Fruit fly (Drosophila melanogaster) whole organism, embryonic: ENCODE results near the gene msb1l.
A peak's percentile ranks its signal among the peaks of the same experiment; 100 is the strongest.

Experiments
- Awh ChIP-seq: fragments of 200-800 bp; sonication (Bioruptor generic); IDR thresholded peaks from 2 replicates; pipeline ENCODE4, ENCODE4 v1.3.6; 2022; ENCODE audit warnings: missing biosample characterization, missing genetic modification characterization
- CG1024 ChIP-seq: fragments of 200-800 bp; sonication (Bioruptor generic); IDR thresholded peaks from 2 replicates; pipeline ENCODE4 v1.3.6; 2022; ENCODE audit warnings: missing biosample characterization, missing genetic modification characterization
- CG10565 ChIP-seq: fragments of 200-800 bp; sonication (Bioruptor generic); optimal IDR thresholded peaks from 3 replicates; lab custom pipeline; 2016; ENCODE audit warnings: missing biosample characterization, mild to moderate bottlenecking, missing genetic modification characterization
- CG12155 ChIP-seq: fragments of 200-800 bp; sonication (Bioruptor generic); optimal IDR thresholded peaks from 3 replicates; lab custom pipeline; 2016; ENCODE audit warnings: missing biosample characterization, missing genetic modification characterization
- CG12744 ChIP-seq: fragments of 200-800 bp; sonication (Bioruptor generic); optimal IDR thresholded peaks from 2 replicates; lab custom pipeline; 2016; ENCODE audit warnings: missing biosample characterization, missing genetic modification characterization
- CG14050 ChIP-seq: fragments of 200-800 bp; sonication (Bioruptor generic); IDR thresholded peaks from 3 replicates; pipeline ENCODE4 v1.3.6; 2022; ENCODE audit warnings: missing biosample characterization, missing genetic modification characterization
- CG15479 ChIP-seq: fragments of 200-800 bp; sonication (Bioruptor generic); optimal IDR thresholded peaks from 3 replicates; lab custom pipeline; 2019; ENCODE audit warnings: missing biosample characterization, mild to moderate bottlenecking, missing genetic modification characterization, moderate library complexity
- CG16815 ChIP-seq: fragments of 200-800 bp; sonication (Bioruptor generic); optimal IDR thresholded peaks from 3 replicates; lab custom pipeline; 2017; ENCODE audit warnings: missing biosample characterization, mild to moderate bottlenecking, missing genetic modification characterization
- CG17802 ChIP-seq: fragments of 200-800 bp; sonication (Bioruptor generic); optimal IDR thresholded peaks from 2 replicates; lab custom pipeline; 2018; ENCODE audit warnings: missing biosample characterization, mild to moderate bottlenecking, missing genetic modification characterization, moderate library complexity
- CG2199 ChIP-seq: fragments of 200-800 bp; sonication (Bioruptor generic); IDR thresholded peaks from 3 replicates; pipeline ENCODE4 v1.3.6; 2022; ENCODE audit warnings: missing biosample characterization, missing genetic modification characterization
- CG2678 ChIP-seq: fragments of 200-800 bp; sonication (Bioruptor generic); optimal IDR thresholded peaks from 3 replicates; lab custom pipeline; 2019; ENCODE audit warnings: missing biosample characterization, mild to moderate bottlenecking, missing genetic modification characterization, moderate library complexity
- CG2889 ChIP-seq: fragments of 200-800 bp; sonication (Bioruptor generic); IDR thresholded peaks from 3 replicates; pipeline ENCODE4 v1.3.6; 2022; ENCODE audit warnings: missing biosample characterization, missing genetic modification characterization
- CG33213 ChIP-seq: fragments of 200-800 bp; sonication (Bioruptor generic); optimal IDR thresholded peaks from 3 replicates; lab custom pipeline; 2016; ENCODE audit warnings: missing biosample characterization, missing genetic modification characterization
- CG4617 ChIP-seq: fragments of 200-800 bp; sonication (Bioruptor generic); optimal IDR thresholded peaks from 3 replicates; lab custom pipeline; 2016; ENCODE audit warnings: missing biosample characterization, missing genetic modification characterization, borderline replicate concordance
- CG4707 ChIP-seq: fragments of 200-800 bp; sonication (Bioruptor generic); optimal IDR thresholded peaks from 2 replicates; lab custom pipeline; 2018; ENCODE audit warnings: missing biosample characterization, mild to moderate bottlenecking, missing genetic modification characterization, moderate library complexity
- CG6272 ChIP-seq: fragments of 200-800 bp; sonication (Bioruptor generic); IDR thresholded peaks from 2 replicates; pipeline ENCODE4 v1.3.6; 2022; ENCODE audit warnings: missing biosample characterization, missing genetic modification characterization
- CG6683 ChIP-seq: fragments of 200-800 bp; sonication (Bioruptor generic); optimal IDR thresholded peaks from 2 replicates; lab custom pipeline; 2017; ENCODE audit warnings: missing biosample characterization, mild to moderate bottlenecking, missing genetic modification characterization, missing genetic modification reagents
- CG6791 ChIP-seq: fragments of 200-800 bp; sonication (Bioruptor generic); IDR thresholded peaks from 3 replicates; pipeline ENCODE4 v1.3.6; 2022; ENCODE audit warnings: missing biosample characterization, missing genetic modification characterization; ENCODE audit not compliant: partially characterized antibody
- CG7786 ChIP-seq: fragments of 200-800 bp; sonication (Bioruptor generic); optimal IDR thresholded peaks from 2 replicates; lab custom pipeline; 2016; ENCODE audit warnings: missing biosample characterization, missing genetic modification characterization
- CG9437 ChIP-seq: fragments of 200-800 bp; sonication (Bioruptor generic); optimal IDR thresholded peaks from 2 replicates; lab custom pipeline; 2018; ENCODE audit warnings: missing biosample characterization, mild to moderate bottlenecking, missing genetic modification characterization
- CG9609 ChIP-seq: fragments of 200-800 bp; sonication (Bioruptor generic); optimal IDR thresholded peaks from 3 replicates; lab custom pipeline; 2016; ENCODE audit warnings: missing biosample characterization, missing genetic modification characterization
- CG9727 ChIP-seq: fragments of 200-800 bp; sonication (Bioruptor generic); optimal IDR thresholded peaks from 3 replicates; lab custom pipeline; 2017; ENCODE audit warnings: missing biosample characterization, mild to moderate bottlenecking, missing genetic modification characterization
- Chrac-16 ChIP-seq: fragments of 200-800 bp; sonication (Bioruptor generic); optimal IDR thresholded peaks from 3 replicates; lab custom pipeline; 2016; ENCODE audit warnings: missing biosample characterization, missing genetic modification characterization
- CkIIα-i1 ChIP-seq: fragments of 200-800 bp; sonication (Bioruptor generic); IDR thresholded peaks from 2 replicates; pipeline ENCODE4 v1.3.6; 2022; ENCODE audit warnings: missing biosample characterization, missing genetic modification characterization
- Deaf1 ChIP-seq: fragments of 200-800 bp; optimal IDR thresholded peaks from 3 replicates; lab custom pipeline; 2019; ENCODE audit warnings: missing biosample characterization, mild to moderate bottlenecking, missing genetic modification characterization, moderate library complexity
- Dek ChIP-seq: fragments of 200-800 bp; sonication (Bioruptor generic); optimal IDR thresholded peaks from 3 replicates; lab custom pipeline; 2019; ENCODE audit warnings: missing biosample characterization, mild to moderate bottlenecking, missing genetic modification characterization, moderate library complexity
- Dip3 ChIP-seq: fragments of 200-800 bp; sonication (Bioruptor generic); optimal IDR thresholded peaks from 3 replicates; lab custom pipeline; 2016; ENCODE audit warnings: missing biosample characterization, missing genetic modification characterization
- Gug ChIP-seq: fragments of 200-800 bp; sonication (Bioruptor generic); IDR thresholded peaks from 4 replicates; pipeline ENCODE4 v1.3.6; 2022; ENCODE audit warnings: missing biosample characterization, missing genetic modification characterization
- HLHmδ ChIP-seq: fragments of 200-800 bp; sonication (Bioruptor generic); optimal IDR thresholded peaks from 2 replicates; lab custom pipeline; 2018; ENCODE audit warnings: missing biosample characterization, mild to moderate bottlenecking, missing genetic modification characterization, moderate library complexity
- Hey ChIP-seq: fragments of 200-800 bp; sonication (Bioruptor generic); optimal IDR thresholded peaks from 3 replicates; lab custom pipeline; 2018; ENCODE audit warnings: missing biosample characterization, mild to moderate bottlenecking, missing genetic modification characterization
- HmgZ ChIP-seq: fragments of 200-800 bp; sonication (Bioruptor generic); optimal IDR thresholded peaks from 2 replicates; lab custom pipeline; 2018; ENCODE audit warnings: missing biosample characterization, mild to moderate bottlenecking, missing genetic modification characterization
- Hmr ChIP-seq: fragments of 200-800 bp; sonication (Bioruptor generic); optimal IDR thresholded peaks from 3 replicates; lab custom pipeline; 2017; ENCODE audit warnings: mild to moderate bottlenecking, missing biosample characterization, missing genetic modification reagents, missing genetic modification characterization
- Jarid2 ChIP-seq: fragments of 200-800 bp; sonication (Bioruptor generic); optimal IDR thresholded peaks from 3 replicates; lab custom pipeline; 2017; ENCODE audit warnings: mild to moderate bottlenecking, missing biosample characterization, missing genetic modification reagents, missing genetic modification characterization
- MTF-1 ChIP-seq: fragments of 200-800 bp; sonication (Bioruptor generic); optimal IDR thresholded peaks from 2 replicates; lab custom pipeline; 2018; ENCODE audit warnings: missing biosample characterization, mild to moderate bottlenecking, missing genetic modification characterization, borderline replicate concordance
- Scr ChIP-seq: fragments of 200-800 bp; sonication (Bioruptor generic); IDR thresholded peaks from 2 replicates; pipeline ENCODE4 v1.3.6; 2022; ENCODE audit warnings: missing biosample characterization, missing genetic modification characterization; ENCODE audit not compliant: partially characterized antibody
- TFAM ChIP-seq: fragments of 200-800 bp; sonication (Bioruptor generic); optimal IDR thresholded peaks from 2 replicates; lab custom pipeline; 2017; ENCODE audit warnings: missing biosample characterization, missing genetic modification characterization, inconsistent platforms
- ab ChIP-seq: fragments of 200-800 bp; sonication (Bioruptor generic); optimal IDR thresholded peaks from 2 replicates; lab custom pipeline; 2016; ENCODE audit warnings: missing biosample characterization, missing genetic modification characterization
- cad ChIP-seq: fragments of >200 bp; optimal IDR thresholded peaks from 2 replicates; lab custom pipeline; 2017; ENCODE audit warnings: missing biosample characterization, missing genetic modification characterization
- crc ChIP-seq: fragments of 200-800 bp; sonication (Bioruptor generic); optimal IDR thresholded peaks from 2 replicates; lab custom pipeline; 2016; ENCODE audit warnings: missing biosample characterization, missing genetic modification characterization
- croc ChIP-seq: fragments of 200-800 bp; sonication (Bioruptor generic); conservative IDR thresholded peaks from 3 replicates; pipeline ENCODE4 v1.3.6; 2022; ENCODE audit warnings: missing biosample characterization, missing genetic modification characterization
- da ChIP-seq: fragments of 200-800 bp; sonication (Bioruptor generic); optimal IDR thresholded peaks from 2 replicates; lab custom pipeline; 2016; ENCODE audit warnings: missing biosample characterization, missing genetic modification characterization
- esg ChIP-seq: fragments of 200-800 bp; sonication (Bioruptor generic); conservative IDR thresholded peaks from 2 replicates; pipeline ENCODE4 v1.3.6; 2022; ENCODE audit warnings: missing biosample characterization, missing genetic modification characterization
- grau ChIP-seq: fragments of 200-800 bp; optimal IDR thresholded peaks from 3 replicates; lab custom pipeline; 2019; ENCODE audit warnings: missing biosample characterization, mild to moderate bottlenecking, missing genetic modification characterization, moderate library complexity
- jing ChIP-seq: fragments of 200-800 bp; sonication (Bioruptor generic); optimal IDR thresholded peaks from 2 replicates; lab custom pipeline; 2018; ENCODE audit warnings: missing biosample characterization, mild to moderate bottlenecking, missing genetic modification characterization
- luna ChIP-seq: fragments of 200-800 bp; sonication (Bioruptor generic); optimal IDR thresholded peaks from 2 replicates; lab custom pipeline; 2016; ENCODE audit warnings: missing biosample characterization, missing genetic modification characterization
- nom ChIP-seq: fragments of 200-800 bp; sonication (Bioruptor generic); optimal IDR thresholded peaks from 2 replicates; lab custom pipeline; 2017; ENCODE audit warnings: missing biosample characterization, missing genetic modification characterization, mild to moderate bottlenecking, moderate library complexity, missing genetic modification reagents
- onecut ChIP-seq: fragments of 200-800 bp; sonication (Bioruptor generic); IDR thresholded peaks from 2 replicates; pipeline ENCODE4 v1.3.6; 2022; ENCODE audit warnings: missing biosample characterization, missing genetic modification characterization
- peb ChIP-seq: fragments of 200-800 bp; sonication (Bioruptor generic); IDR thresholded peaks from 2 replicates; pipeline ENCODE4 v1.3.6; 2022; ENCODE audit warnings: missing biosample characterization, missing genetic modification characterization
- salm ChIP-seq: fragments of 200-800 bp; sonication (Bioruptor generic); optimal IDR thresholded peaks from 2 replicates; lab custom pipeline; 2018; ENCODE audit warnings: missing biosample characterization, mild to moderate bottlenecking, missing genetic modification characterization
- sna ChIP-seq: fragments of 200-800 bp; sonication (Bioruptor generic); IDR thresholded peaks from 2 replicates; pipeline ENCODE4 v1.3.6; 2022; ENCODE audit warnings: missing biosample characterization, missing genetic modification characterization; ENCODE audit not compliant: partially characterized antibody
- trem ChIP-seq: fragments of 200-800 bp; optimal IDR thresholded peaks from 3 replicates; lab custom pipeline; 2019; ENCODE audit warnings: missing biosample characterization, mild to moderate bottlenecking, missing genetic modification characterization, moderate library complexity

The msb1l gene

DNA sequence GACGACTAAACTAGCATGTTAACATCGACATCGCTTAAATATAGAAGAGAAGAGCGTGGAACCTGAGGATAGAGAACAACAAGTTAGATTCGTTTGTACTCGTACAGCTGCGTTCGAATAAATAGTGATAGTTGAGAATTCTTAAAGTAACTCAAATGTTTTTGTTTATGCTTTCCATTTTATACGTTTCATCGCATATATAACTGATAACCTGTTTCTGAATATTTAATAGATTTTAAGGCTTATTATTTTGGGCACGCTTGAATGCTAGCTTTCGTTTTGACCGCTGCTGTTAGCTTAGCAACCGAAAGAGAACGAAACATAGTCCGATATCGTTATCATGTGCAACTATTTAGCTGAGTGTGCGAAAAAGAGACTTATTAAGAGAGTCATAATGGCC is 49.2 kb upstream of the msb1l start (continued):
- TF ChIP-seq Jarid2 (GFP tag; lab: Kevin White, UChicago) (peak; percentile 76), luna (GFP tag; lab: Kevin White, UChicago) (peak; percentile 94), MTF-1 (GFP tag; lab: Kevin White, UChicago) (peak; percentile 80), Chrac-16 (GFP tag; lab: Kevin White, UChicago) (peak; percentile 91), Hey (tag; lab: Kevin White, UChicago) (peak; percentile 81), CG9437 (GFP tag; lab: Kevin White, UChicago) (peak; percentile 85), crc (peak; percentile 92), Dip3 (GFP tag; lab: Kevin White, UChicago) (peak; percentile 98), CG9609 (GFP tag; lab: Kevin White, UChicago) (peak; percentile 90), CG2889 (GFP tag; lab: Robert Waterston, UW) (peak; percentile 94), peb (GFP tag; lab: Robert Waterston, UW) (peak; percentile 77), grau (tag; lab: Kevin White, UChicago) (peak; percentile 96), CkIIα-i1 (GFP tag; lab: Robert Waterston, UW) (peak; percentile 83), Scr (GFP tag; lab: Robert Waterston, UW) (no peak), esg (peak; percentile 93), CG12155 (GFP tag; lab: Kevin White, UChicago) (peak; percentile 95), CG7786 (GFP tag; lab: Kevin White, UChicago) (peak; percentile 97), onecut (peak; percentile 80), CG12744 (GFP tag; lab: Kevin White, UChicago) (peak; percentile 96), CG4617 (GFP tag; lab: Kevin White, UChicago) (peak; percentile 67), trem (tag; lab: Kevin White, UChicago) (peak; percentile 50), CG9727 (GFP tag; lab: Kevin White, UChicago) (peak; percentile 95), HLHmδ (GFP tag; lab: Kevin White, UChicago) (no peak), CG6791 (GFP tag; lab: Robert Waterston, UW) (no peak), CG14050 (GFP tag; lab: Robert Waterston, UW) (peak; percentile 94), jing (GFP tag; lab: Kevin White, UChicago) (peak; percentile 67), CG6683 (GFP tag; lab: Kevin White, UChicago) (peak; percentile 93), CG16815 (peak; percentile 85), Hmr (GFP tag; lab: Kevin White, UChicago) (peak; percentile 99), Deaf1 (tag; lab: Kevin White, UChicago) (peak; percentile 85), CG10565 (GFP tag; lab: Kevin White, UChicago) (peak; percentile 51), CG33213 (GFP tag; lab: Kevin White, UChicago) (peak; percentile 94), TFAM (GFP tag; lab: Kevin White, UChicago) (peak; percentile 51), CG17802 (tag; lab: Kevin White, UChicago) (peak; percentile 55), ab (peak; percentile 88), nom (GFP tag; lab: Kevin White, UChicago) (peak; percentile 86), CG4707 (GFP tag; lab: Kevin White, UChicago) (peak; percentile 58), Gug (GFP tag; lab: Robert Waterston, UW) (peak; percentile 93), croc (GFP tag; lab: Robert Waterston, UW) (peak; percentile 63; the same call in 2 of the 3 replicates), Dek (tag; lab: Kevin White, UChicago) (peak; percentile 98), CG2678 (tag; lab: Kevin White, UChicago) (peak; percentile 98), sna (GFP tag; lab: Robert Waterston, UW) (no peak), HmgZ (tag; lab: Kevin White, UChicago) (peak; percentile 99), salm (peak; percentile 89), CG6272 (peak; percentile 92), CG1024 (peak; percentile 73), cad (no peak), CG15479 (GFP tag; lab: Kevin White, UChicago) (no peak), da (GFP tag; lab: Kevin White, UChicago) (peak; percentile 78), Awh (GFP tag; lab: Robert Waterston, UW) (peak; percentile 82), CG2199 (GFP tag; lab: Robert Waterston, UW) (peak; percentile 80; the same call in 2 of the 3 replicates)
